Worm (Caenorhabditis elegans) whole organism, late embryonic: Measurements from ENCODE around the gene K02E2.11.

Source experiments
- C08G9.2 ChIP-seq: sonication (generic microtip); optimal IDR thresholded peaks from 2 replicates; lab custom pipeline; 2016; ENCODE audit warnings: mild to moderate bottlenecking, missing genetic modification characterization, moderate library complexity, missing compliant biosample characterization
- F13H6.1 ChIP-seq: sonication (generic microtip); optimal IDR thresholded peaks from 2 replicates; lab custom pipeline; 2016; ENCODE audit warnings: missing genetic modification characterization, missing compliant biosample characterization
- K09A11.1 ChIP-seq: sonication (generic microtip); optimal IDR thresholded peaks from 2 replicates; lab custom pipeline; 2017; ENCODE audit warnings: antibody characterized with exemption, mild to moderate bottlenecking, missing genetic modification characterization, missing compliant biosample characterization; ENCODE audit not compliant: insufficient read depth
- ahr-1 ChIP-seq: sonication (generic microtip); optimal IDR thresholded peaks from 2 replicates; lab custom pipeline; 2016; ENCODE audit warnings: missing genetic modification characterization, missing compliant biosample characterization
- ceh-14 ChIP-seq: sonication (generic microtip); optimal IDR thresholded peaks from 2 replicates; lab custom pipeline; 2016; ENCODE audit warnings: missing genotype, missing genetic modification characterization, missing compliant biosample characterization
- ceh-18 ChIP-seq: sonication (generic microtip); optimal IDR thresholded peaks from 2 replicates; lab custom pipeline; 2016; ENCODE audit warnings: missing genetic modification characterization, missing compliant biosample characterization
- ceh-19 ChIP-seq: fragments of 200-800 bp; sonication (Bioruptor generic); optimal IDR thresholded peaks from 2 replicates; lab custom pipeline; 2018; ENCODE audit warnings: mild to moderate bottlenecking, missing genetic modification characterization, missing compliant biosample characterization
- ceh-2 ChIP-seq: sonication (generic microtip); optimal IDR thresholded peaks from 2 replicates; lab custom pipeline; 2016; ENCODE audit warnings: missing genotype, missing genetic modification characterization, missing compliant biosample characterization
- ceh-22 ChIP-seq: sonication (generic microtip); optimal IDR thresholded peaks from 2 replicates; lab custom pipeline; 2017; ENCODE audit warnings: missing biosample characterization, missing genetic modification characterization
- ceh-24 ChIP-seq: sonication (generic microtip); optimal IDR thresholded peaks from 2 replicates; lab custom pipeline; 2016; ENCODE audit warnings: mild to moderate bottlenecking, missing genetic modification characterization, missing compliant biosample characterization
- ceh-30 ChIP-seq: fragments of 150-350 bp; optimal IDR thresholded peaks from 2 replicates; lab custom pipeline; 2014; ENCODE audit warnings: missing biosample characterization, missing genetic modification characterization
- ceh-31 ChIP-seq: sonication (generic microtip); optimal IDR thresholded peaks from 2 replicates; lab custom pipeline; 2016; ENCODE audit warnings: missing genetic modification characterization, missing compliant biosample characterization
- ceh-34 ChIP-seq: sonication (generic microtip); optimal IDR thresholded peaks from 2 replicates; lab custom pipeline; 2016; ENCODE audit warnings: mild to moderate bottlenecking, missing genetic modification characterization, missing compliant biosample characterization
- ceh-48 ChIP-seq: sonication (generic microtip); optimal IDR thresholded peaks from 2 replicates; lab custom pipeline; 2016; ENCODE audit warnings: missing genetic modification characterization, inconsistent platforms, missing compliant biosample characterization
- ceh-6 ChIP-seq: fragments of 200-800 bp; sonication (Bioruptor generic); optimal IDR thresholded peaks from 2 replicates; lab custom pipeline; 2018; ENCODE audit warnings: mild to moderate bottlenecking, missing genetic modification characterization, missing compliant biosample characterization
- ceh-9 ChIP-seq: sonication (generic microtip); optimal IDR thresholded peaks from 2 replicates; lab custom pipeline; 2016; ENCODE audit warnings: mild to moderate bottlenecking, missing genetic modification characterization, inconsistent platforms, missing compliant biosample characterization
- che-1 ChIP-seq: sonication (generic microtip); optimal IDR thresholded peaks from 2 replicates; lab custom pipeline; 2016; ENCODE audit warnings: mild to moderate bottlenecking, missing genetic modification characterization, missing compliant biosample characterization
- elt-2 ChIP-seq: sonication (generic microtip); optimal IDR thresholded peaks from 2 replicates; lab custom pipeline; 2016; ENCODE audit warnings: missing genetic modification reagents, missing genetic modification characterization, missing compliant biosample characterization
- fax-1 ChIP-seq: sonication (generic microtip); optimal IDR thresholded peaks from 2 replicates; lab custom pipeline; 2016; ENCODE audit warnings: missing genotype, missing genetic modification characterization, missing compliant biosample characterization
- fkh-6 ChIP-seq: sonication (generic microtip); optimal IDR thresholded peaks from 2 replicates; lab custom pipeline; 2016; ENCODE audit warnings: missing genetic modification characterization, missing compliant biosample characterization
- gmeb-2 ChIP-seq: sonication (generic microtip); optimal IDR thresholded peaks from 2 replicates; lab custom pipeline; 2016; ENCODE audit warnings: missing genetic modification characterization, inconsistent platforms, missing compliant biosample characterization
- hlh-15 ChIP-seq: sonication (generic microtip); optimal IDR thresholded peaks from 2 replicates; lab custom pipeline; 2016; ENCODE audit warnings: missing genetic modification characterization, missing compliant biosample characterization
- hlh-30 ChIP-seq: sonication (generic microtip); optimal IDR thresholded peaks from 2 replicates; lab custom pipeline; 2017; ENCODE audit warnings: antibody characterized with exemption, missing genetic modification characterization, missing compliant biosample characterization; ENCODE audit not compliant: insufficient read depth
- hlh-8 ChIP-seq: sonication (generic microtip); optimal IDR thresholded peaks from 2 replicates; lab custom pipeline; 2016; ENCODE audit warnings: missing genotype, missing genetic modification characterization, missing compliant biosample characterization
- lim-6 ChIP-seq: sonication (generic microtip); optimal IDR thresholded peaks from 2 replicates; lab custom pipeline; 2016; ENCODE audit warnings: missing genetic modification characterization, missing compliant biosample characterization
- lin-11 ChIP-seq: fragments of 200-800 bp; sonication (Bioruptor generic); optimal IDR thresholded peaks from 2 replicates; lab custom pipeline; 2018; ENCODE audit warnings: mild to moderate bottlenecking, missing genetic modification characterization, missing compliant biosample characterization
- madf-2 ChIP-seq: sonication (generic microtip); optimal IDR thresholded peaks from 2 replicates; lab custom pipeline; 2017; ENCODE audit warnings: missing genetic modification characterization, missing compliant biosample characterization
- mec-3 ChIP-seq: sonication (generic microtip); optimal IDR thresholded peaks from 2 replicates; lab custom pipeline; 2016; ENCODE audit warnings: borderline replicate concordance, missing genetic modification characterization, missing compliant biosample characterization
- nfya-1 ChIP-seq: sonication (generic microtip); optimal IDR thresholded peaks from 2 replicates; lab custom pipeline; 2017; ENCODE audit warnings: missing genetic modification characterization, mild to moderate bottlenecking, missing compliant biosample characterization, antibody characterized with exemption, moderate library complexity
- nhr-11 ChIP-seq: fragments of 150-350 bp; optimal IDR thresholded peaks from 2 replicates; lab custom pipeline; 2014; ENCODE audit warnings: missing biosample characterization, missing genetic modification characterization
- odd-2 ChIP-seq: sonication (generic microtip); optimal IDR thresholded peaks from 2 replicates; lab custom pipeline; 2017; ENCODE audit warnings: antibody characterized with exemption, mild to moderate bottlenecking, missing genetic modification characterization, missing compliant biosample characterization
- pat-9 ChIP-seq: fragments of 200-800 bp; sonication (Bioruptor generic); optimal IDR thresholded peaks from 2 replicates; lab custom pipeline; 2018; ENCODE audit warnings: mild to moderate bottlenecking, missing genetic modification characterization, moderate library complexity, missing compliant biosample characterization
- pha-2 ChIP-seq: sonication (generic microtip); optimal IDR thresholded peaks from 2 replicates; lab custom pipeline; 2017; ENCODE audit warnings: mild to moderate bottlenecking, missing genetic modification characterization, missing compliant biosample characterization
- pha-4 ChIP-seq: fragments of 150-350 bp; optimal IDR thresholded peaks from 2 replicates; lab custom pipeline; 2018; ENCODE audit warnings: missing biosample characterization, missing genetic modification reagents, missing genetic modification characterization
- ref-2 ChIP-seq: sonication (generic microtip); optimal IDR thresholded peaks from 2 replicates; lab custom pipeline; 2016; ENCODE audit warnings: missing genetic modification characterization, missing compliant biosample characterization
- rnt-1 ChIP-seq: sonication (generic microtip); optimal IDR thresholded peaks from 2 replicates; lab custom pipeline; 2016; ENCODE audit warnings: missing genetic modification characterization, missing compliant biosample characterization
- sox-2 ChIP-seq: fragments of 200-800 bp; sonication (Bioruptor generic); IDR thresholded peaks from 2 replicates; pipeline ENCODE4 v1.3.6; 2022; ENCODE audit warnings: missing genetic modification reagents, missing genetic modification characterization, missing compliant biosample characterization
- syd-9 ChIP-seq: sonication (generic microtip); optimal IDR thresholded peaks from 2 replicates; lab custom pipeline; 2016; ENCODE audit warnings: mild to moderate bottlenecking, missing genetic modification characterization, moderate library complexity, missing compliant biosample characterization
- tbx-2 ChIP-seq: sonication (generic microtip); optimal IDR thresholded peaks from 2 replicates; lab custom pipeline; 2016; ENCODE audit warnings: missing genetic modification characterization, missing compliant biosample characterization
- ttx-3 ChIP-seq: sonication (generic microtip); optimal IDR thresholded peaks from 2 replicates; lab custom pipeline; 2016; ENCODE audit warnings: missing genetic modification reagents, missing genetic modification characterization, missing compliant biosample characterization
- unc-3 ChIP-seq, 2 experiments: fragments of 200-800 bp in 1 of 2; sonication (Bioruptor generic) in 1 of 2; sonication (generic microtip) in 1 of 2; conservative IDR thresholded peaks in 1 of 2; optimal IDR thresholded peaks in 1 of 2; 2 replicates each; pipeline versions ENCODE4 v1.3.6 to Lab custom; 2016 to 2022; ENCODE audit warnings: missing compliant biosample characterization in 2 of 2, missing genetic modification characterization in 2 of 2, missing genetic modification reagents in 1 of 2
- unc-42 ChIP-seq: sonication (generic microtip); optimal IDR thresholded peaks from 2 replicates; lab custom pipeline; 2016; ENCODE audit warnings: missing genotype, missing genetic modification characterization, missing compliant biosample characterization
- unc-55 ChIP-seq: sonication (generic microtip); optimal IDR thresholded peaks from 2 replicates; lab custom pipeline; 2017; ENCODE audit warnings: missing biosample characterization, missing genetic modification reagents, missing genetic modification characterization
- unc-86 ChIP-seq: sonication (generic microtip); optimal IDR thresholded peaks from 2 replicates; lab custom pipeline; 2016; ENCODE audit warnings: missing genetic modification characterization, missing compliant biosample characterization
- zip-5 ChIP-seq: sonication (generic microtip); optimal IDR thresholded peaks from 2 replicates; lab custom pipeline; 2016; ENCODE audit warnings: missing genetic modification characterization, missing compliant biosample characterization

The K02E2.11 gene

ce11 chrV:20419643-20420042 is 36.5 kb downstream of the K02E2.11 start:
- TF ChIP-seq hlh-15 (tag; lab: Kevin White, UChicago): no peak
- TF ChIP-seq syd-9: no peak
- TF ChIP-seq K09A11.1: no peak
- TF ChIP-seq ttx-3 (tag; lab: Kevin White, UChicago): no peak
- no peak for TF ChIP-seq ceh-22 (tag; lab: Kevin White, UChicago)
- no peak for TF ChIP-seq pha-2
- TF ChIP-seq ceh-9 (tag; lab: Kevin White, UChicago): no peak
- no peak for TF ChIP-seq C08G9.2 (tag; lab: Kevin White, UChicago)
- TF ChIP-seq, all 69 proteins: peak for 0

ce11 chrV:20422738-20423137 is 39.6 kb downstream of the K02E2.11 start:
- no peak for TF ChIP-seq che-1
- no peak for TF ChIP-seq unc-55 (GFP tag; lab: Kevin White, UChicago)
- no peak for TF ChIP-seq odd-2 (tag; lab: Kevin White, UChicago)
- TF ChIP-seq unc-3 (GFP tag; conservative IDR thresholded peaks at IDR 0.05; lab: Robert Waterston, UW): no peak
- no peak for TF ChIP-seq unc-3 (tag; optimal IDR thresholded peaks at IDR 0.05; lab: Kevin White, UChicago)
- no peak for TF ChIP-seq ceh-30 (tag; lab: Kevin White, UChicago)
- no peak for TF ChIP-seq unc-86
- TF ChIP-seq nhr-11 (tag; lab: Kevin White, UChicago): no peak
- no peak for TF ChIP-seq pat-9 (tag; lab: Kevin White, UChicago)
- TF ChIP-seq ceh-34 (tag; lab: Kevin White, UChicago): no peak
- no peak for TF ChIP-seq ceh-2 (tag; lab: Kevin White, UChicago)
- TF ChIP-seq ceh-24: no peak
- no peak for TF ChIP-seq F13H6.1
- TF ChIP-seq syd-9: no peak
- TF ChIP-seq ceh-9 (tag; lab: Kevin White, UChicago): no peak
- no peak for TF ChIP-seq pha-4

- no peak for TF ChIP-seq ahr-1 (tag; lab: Kevin White, UChicago)
- peak; percentile 9 for TF ChIP-seq elt-2
Measured at ce11 chrV:20423428-20423827, 40.3 kb downstream of the K02E2.11 start.

- TF ChIP-seq zip-5 (peak; percentile 46), C08G9.2 (tag; lab: Kevin White, UChicago) (peak; percentile 89), rnt-1 (tag; lab: Kevin White, UChicago) (peak; percentile 41), nfya-1 (tag; lab: Kevin White, UChicago) (peak; percentile 60), pha-2 (peak; percentile 17), hlh-30 (tag; lab: Kevin White, UChicago) (peak; percentile 69), gmeb-2 (tag; lab: Kevin White, UChicago) (peak; percentile 31), unc-55 (GFP tag; lab: Kevin White, UChicago) (peak; percentile 27), ceh-34 (tag; lab: Kevin White, UChicago) (peak; percentile 52), ceh-14 (peak; percentile 78), ceh-2 (tag; lab: Kevin White, UChicago) (peak; percentile 72), madf-2 (tag; lab: Kevin White, UChicago) (no peak), ceh-19 (GFP tag; lab: Kevin White, UChicago) (no peak), ceh-31 (tag; lab: Kevin White, UChicago) (peak; percentile 90), ref-2 (peak; percentile 50), ceh-6 (no peak), ceh-30 (tag; lab: Kevin White, UChicago) (no peak), lim-6 (tag; lab: Kevin White, UChicago) (peak; percentile 47), fax-1 (tag; lab: Kevin White, UChicago) (no peak), tbx-2 (tag; lab: Kevin White, UChicago) (peak; percentile 63), hlh-8 (tag; lab: Kevin White, UChicago) (peak; percentile 68), mec-3 (peak; percentile 67), unc-42 (tag; lab: Kevin White, UChicago) (peak; percentile 87), ceh-18 (tag; lab: Kevin White, UChicago) (peak; percentile 56), lin-11 (tag; lab: Kevin White, UChicago) (no peak), sox-2 (GFP tag; lab: Robert Waterston, UW) (peak; percentile 39), ceh-48 (no peak), fkh-6 (tag; lab: Kevin White, UChicago) (peak; percentile 37)
Measured at ce11 chrV:20424229-20425182, 41.4 kb downstream of the K02E2.11 start.
